Fruit fly (Drosophila melanogaster) Kc167 (cell line): ENCODE data around the gene lab.

ENCODE experiments used
- Myc ChIP-seq: fragments of >200 bp; optimal IDR thresholded peaks from 2 replicates; lab custom pipeline; 2017; ENCODE audit warnings: missing external identifiers
- Sin3A ChIP-seq: fragments of >200 bp; optimal IDR thresholded peaks from 2 replicates; lab custom pipeline; 2018; ENCODE audit warnings: missing external identifiers
- h ChIP-seq: fragments of >200 bp; optimal IDR thresholded peaks from 3 replicates; lab custom pipeline; 2018; ENCODE audit warnings: missing external identifiers
- insv ChIP-seq: fragments of >200 bp; optimal IDR thresholded peaks from 3 replicates; lab custom pipeline; 2018; ENCODE audit warnings: missing external identifiers
- psq ChIP-seq: fragments of >200 bp; optimal IDR thresholded peaks from 2 replicates; lab custom pipeline; 2017; ENCODE audit warnings: missing external identifiers
- ttk ChIP-seq: sonication (Bioruptor generic); optimal IDR thresholded peaks from 2 replicates; lab custom pipeline; 2017; ENCODE audit warnings: missing external identifiers

The lab gene

dm6 chr3R:6687219-6687618, 8.8 kb upstream of the lab start:
- TF ChIP-seq psq (lab: Kevin White, UChicago), result no peak
- TF ChIP-seq insv (lab: Kevin White, UChicago), result no peak
- TF ChIP-seq h (lab: Kevin White, UChicago), result no peak
- TF ChIP-seq Sin3A (lab: Kevin White, UChicago), result no peak
- no peak for TF ChIP-seq Myc (lab: Kevin White, UChicago)
- no peak for TF ChIP-seq ttk (lab: Kevin White, UChicago)

- no peak for TF ChIP-seq psq (lab: Kevin White, UChicago)
- TF ChIP-seq insv (lab: Kevin White, UChicago), result no peak
- TF ChIP-seq h (lab: Kevin White, UChicago), result no peak
- TF ChIP-seq Sin3A (lab: Kevin White, UChicago), result no peak
- no peak for TF ChIP-seq ttk (lab: Kevin White, UChicago)
- no peak for TF ChIP-seq Myc (lab: Kevin White, UChicago)
These were observed 8.0 kb upstream of the lab start, which contains the start of gene Ccp84Ag for dm6 chr3R:6686428-6686827. Gene Ccp84Ag, plus strand, starts transcription at chr3R:6686728.

DNA sequence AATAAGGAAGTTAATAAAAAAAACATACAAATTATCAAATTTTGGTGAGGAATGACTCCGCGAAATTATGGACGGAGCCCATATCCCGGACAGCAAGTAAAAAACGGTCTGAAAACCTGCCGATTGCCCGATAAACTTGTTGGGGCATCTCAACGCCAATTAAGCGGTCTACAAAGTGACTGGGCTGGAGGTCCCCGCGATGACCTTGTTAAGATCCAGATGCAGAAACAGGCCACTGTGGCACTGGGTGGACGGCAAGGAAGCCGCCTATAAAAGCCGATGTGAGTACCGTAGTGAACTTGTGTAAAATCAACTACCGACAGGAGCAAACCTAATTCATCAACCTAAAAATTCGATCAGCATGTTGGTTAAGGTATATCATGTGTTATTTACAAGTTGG, 5.8 kb upstream of the lab start, which contains the start of gene Edg84A:
Gene Edg84A (plus strand): TSS at position 301 of the 400 bp plus-strand sequence.
- TF ChIP-seq h (lab: Kevin White, UChicago) (no peak), Myc (lab: Kevin White, UChicago) (no peak), ttk (lab: Kevin White, UChicago) (no peak), psq (lab: Kevin White, UChicago) (no peak), Sin3A (lab: Kevin White, UChicago) (no peak), insv (lab: Kevin White, UChicago) (no peak)

- TF ChIP-seq Myc (lab: Kevin White, UChicago) (no peak), ttk (lab: Kevin White, UChicago) (no peak), Sin3A (lab: Kevin White, UChicago) (no peak), insv (lab: Kevin White, UChicago) (no peak), h (lab: Kevin White, UChicago) (no peak), psq (lab: Kevin White, UChicago) (no peak)
These were observed 5.3 kb upstream of the lab start for dm6 chr3R:6683671-6684070.

- TF ChIP-seq insv (lab: Kevin White, UChicago) (no peak), h (lab: Kevin White, UChicago) (no peak), Sin3A (lab: Kevin White, UChicago) (no peak)
These were observed 4.7 kb upstream of the lab start for dm6 chr3R:6683135-6683534.

DNA sequence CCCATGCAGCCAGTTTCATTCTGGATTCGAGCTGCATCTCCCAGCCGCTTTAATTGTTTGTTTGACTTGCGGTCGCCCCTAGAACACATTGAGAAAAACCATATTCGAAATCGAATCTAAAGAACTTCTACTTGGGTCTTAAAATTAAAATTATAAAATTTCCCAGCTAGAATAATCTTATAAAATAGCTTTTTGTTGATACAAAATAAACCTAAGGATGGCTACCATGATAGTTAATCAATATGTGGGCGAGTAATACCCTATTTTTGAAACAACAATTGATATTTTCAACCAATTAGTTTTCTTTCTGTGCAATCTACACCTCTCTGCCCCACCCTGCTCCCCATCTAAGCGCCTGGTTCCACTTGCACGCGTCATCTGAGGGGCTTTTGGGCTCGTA, 3.8 kb downstream of the lab start:
- TF ChIP-seq insv (lab: Kevin White, UChicago) (no peak), Sin3A (lab: Kevin White, UChicago) (no peak), psq (lab: Kevin White, UChicago) (no peak), ttk (lab: Kevin White, UChicago) (no peak), h (lab: Kevin White, UChicago) (no peak), Myc (lab: Kevin White, UChicago) (no peak)

- no peak for TF ChIP-seq h (lab: Kevin White, UChicago)
- no peak for TF ChIP-seq insv (lab: Kevin White, UChicago)
- TF ChIP-seq Sin3A (lab: Kevin White, UChicago), result no peak
- no peak for TF ChIP-seq Myc (lab: Kevin White, UChicago)
- TF ChIP-seq ttk (lab: Kevin White, UChicago), result no peak
- no peak for TF ChIP-seq psq (lab: Kevin White, UChicago)
These were observed 5.9 kb downstream of the lab start for dm6 chr3R:6672303-6673007.

DNA sequence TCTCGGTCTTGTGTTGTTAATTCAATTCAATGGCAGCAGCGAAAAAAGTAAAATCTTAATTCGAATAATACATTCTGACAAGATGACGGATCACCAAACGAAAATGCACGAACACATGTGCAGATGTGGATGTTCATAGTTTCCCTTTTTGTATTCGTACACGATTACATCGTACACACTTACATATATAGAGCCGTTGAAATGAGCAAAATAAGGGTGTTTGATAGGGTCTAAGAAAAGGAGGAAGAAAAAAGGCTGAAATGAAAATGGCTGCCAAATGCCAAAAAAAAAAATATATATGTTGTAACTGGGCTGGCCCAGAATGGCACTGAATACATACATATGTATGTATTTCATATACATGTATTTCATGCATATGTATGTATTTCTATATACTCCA, 10.2 kb downstream of the lab start:
- no peak for TF ChIP-seq h (lab: Kevin White, UChicago)
- TF ChIP-seq psq (lab: Kevin White, UChicago), result no peak
- TF ChIP-seq ttk (lab: Kevin White, UChicago), result no peak
- no peak for TF ChIP-seq insv (lab: Kevin White, UChicago)
- no peak for TF ChIP-seq Myc (lab: Kevin White, UChicago)
- no peak for TF ChIP-seq Sin3A (lab: Kevin White, UChicago)

DNA sequence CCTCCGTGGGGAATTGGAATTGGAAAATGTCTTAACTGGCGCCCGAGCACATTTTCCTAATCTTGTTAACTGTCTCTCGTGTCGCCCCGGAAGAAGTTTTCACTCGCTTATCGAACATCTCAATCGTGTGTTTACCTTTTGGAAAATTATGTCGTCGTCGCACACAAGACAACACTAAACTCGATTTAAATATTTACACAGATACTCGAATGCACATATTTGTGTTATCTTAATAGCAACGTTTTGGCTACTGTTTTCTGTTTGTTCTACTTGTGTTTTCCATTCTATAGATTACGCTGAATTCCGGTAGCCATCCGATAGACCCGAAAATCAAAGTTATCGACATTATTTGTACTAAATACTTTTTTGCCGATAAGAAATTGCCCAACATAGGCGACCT, 11.1 kb downstream of the lab start:
- TF ChIP-seq insv (lab: Kevin White, UChicago) (no peak), Sin3A (lab: Kevin White, UChicago) (no peak), ttk (lab: Kevin White, UChicago) (no peak), Myc (lab: Kevin White, UChicago) (no peak), h (lab: Kevin White, UChicago) (no peak), psq (lab: Kevin White, UChicago) (no peak)

- TF ChIP-seq insv (lab: Kevin White, UChicago), result no peak
- TF ChIP-seq h (lab: Kevin White, UChicago), result no peak
- no peak for TF ChIP-seq Sin3A (lab: Kevin White, UChicago)
- TF ChIP-seq ttk (lab: Kevin White, UChicago), result no peak
- TF ChIP-seq Myc (lab: Kevin White, UChicago), result no peak
- no peak for TF ChIP-seq psq (lab: Kevin White, UChicago)
These were observed 13.2 kb downstream of the lab start for dm6 chr3R:6665117-6665654.

dm6 chr3R:6664371-6665116, 13.8 kb downstream of the lab start:
- TF ChIP-seq Sin3A (lab: Kevin White, UChicago), result no peak
- no peak for TF ChIP-seq psq (lab: Kevin White, UChicago)
- TF ChIP-seq insv (lab: Kevin White, UChicago), result no peak
- no peak for TF ChIP-seq Myc (lab: Kevin White, UChicago)
- no peak for TF ChIP-seq ttk (lab: Kevin White, UChicago)
- TF ChIP-seq h (lab: Kevin White, UChicago), result no peak
